Fruit fly (Drosophila melanogaster): ENCODE measurements around the gene CG32313.

DNA sequence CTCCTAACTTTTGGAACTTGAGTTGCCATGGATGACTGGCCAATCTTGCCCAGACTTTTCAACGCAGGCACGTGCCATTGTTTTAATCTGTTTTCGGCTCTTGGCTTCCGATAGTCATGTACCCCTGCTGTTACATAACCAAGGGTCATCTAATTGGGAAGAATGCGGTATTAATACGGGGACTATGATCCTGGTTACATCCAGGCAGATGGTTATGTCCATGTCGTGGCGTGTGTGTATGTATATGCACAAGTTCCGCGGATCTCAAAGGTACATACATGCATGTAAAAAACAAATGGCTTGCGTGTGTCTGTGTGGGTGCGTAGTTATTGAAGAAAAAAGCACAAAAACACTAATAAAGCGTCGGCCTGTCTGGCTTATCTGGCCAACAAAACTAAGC lies 49.7 kb downstream of the CG32313 start:
- TF ChIP-seq Dll (optimal IDR thresholded peaks at IDR 0.05) (no peak), EcR (GFP tag; optimal IDR thresholded peaks at IDR 0.05) (no peak), psq (optimal IDR thresholded peaks at IDR 0.05) (no peak), pan (optimal IDR thresholded peaks at IDR 0.05) (no peak), usp (GFP tag; optimal IDR thresholded peaks at IDR 0.05) (no peak), CG8478 (optimal IDR thresholded peaks at IDR 0.05) (no peak)
